Worm (Caenorhabditis elegans) whole organism, mixed stage, embryonic: Measurements from ENCODE around the gene fipr-14.

ENCODE experiments used
- bed-3 ChIP-seq: fragments of 200-800 bp; sonication (Bioruptor generic); optimal IDR thresholded peaks from 3 replicates; lab custom pipeline; 2018; ENCODE audit warnings: mild to moderate bottlenecking, missing genetic modification characterization, moderate library complexity, missing compliant biosample characterization
- blmp-1 ChIP-seq: fragments of 150-350 bp; optimal IDR thresholded peaks from 2 replicates; lab custom pipeline; 2014; ENCODE audit warnings: missing biosample characterization, missing genetic modification characterization
- ceh-39 ChIP-seq: fragments of 150-350 bp; optimal IDR thresholded peaks from 2 replicates; lab custom pipeline; 2014; ENCODE audit warnings: missing biosample characterization, missing genetic modification characterization
- ceh-43 ChIP-seq: fragments of 200-800 bp; sonication (Bioruptor generic); optimal IDR thresholded peaks from 2 replicates; lab custom pipeline; 2018; ENCODE audit warnings: mild to moderate bottlenecking, missing genetic modification characterization, moderate library complexity, missing compliant biosample characterization
- ceh-83 ChIP-seq: fragments of 200-800 bp; sonication (Bioruptor generic); optimal IDR thresholded peaks from 2 replicates; lab custom pipeline; 2018; ENCODE audit warnings: mild to moderate bottlenecking, missing genetic modification characterization, missing compliant biosample characterization
- ces-1 ChIP-seq: fragments of 150-350 bp; optimal IDR thresholded peaks from 2 replicates; lab custom pipeline; 2014; ENCODE audit warnings: missing biosample characterization, missing genetic modification reagents, missing genetic modification characterization
- cnd-1 ChIP-seq: fragments of 200-800 bp; sonication (Bioruptor generic); optimal IDR thresholded peaks from 2 replicates; lab custom pipeline; 2018; ENCODE audit warnings: mild to moderate bottlenecking, missing genetic modification characterization, missing compliant biosample characterization
- drap-1 ChIP-seq: fragments of 200-800 bp; sonication (Bioruptor generic); optimal IDR thresholded peaks from 3 replicates; lab custom pipeline; 2018; ENCODE audit warnings: mild to moderate bottlenecking, missing genetic modification characterization, missing compliant biosample characterization
- elt-1 ChIP-seq: sonication (generic microtip); optimal IDR thresholded peaks from 2 replicates; lab custom pipeline; 2017; ENCODE audit warnings: missing genetic modification characterization, mild to moderate bottlenecking, missing compliant biosample characterization, antibody characterized with exemption, moderate library complexity, borderline replicate concordance; ENCODE audit not compliant: insufficient read depth
- elt-3 ChIP-seq: fragments of 150-350 bp; optimal IDR thresholded peaks from 2 replicates; lab custom pipeline; 2014; ENCODE audit warnings: missing biosample characterization, missing genetic modification characterization
- flh-1 ChIP-seq: fragments of 200-800 bp; sonication (Bioruptor generic); optimal IDR thresholded peaks from 2 replicates; lab custom pipeline; 2018; ENCODE audit warnings: mild to moderate bottlenecking, missing genetic modification characterization, moderate library complexity, missing compliant biosample characterization
- ham-2 ChIP-seq: fragments of 200-800 bp; sonication (Bioruptor generic); optimal IDR thresholded peaks from 2 replicates; lab custom pipeline; 2018; ENCODE audit warnings: mild to moderate bottlenecking, missing genetic modification characterization, missing compliant biosample characterization
- lin-13 ChIP-seq: fragments of 150-350 bp; optimal IDR thresholded peaks from 2 replicates; lab custom pipeline; 2014; ENCODE audit warnings: missing biosample characterization, missing genetic modification characterization
- lin-32 ChIP-seq: fragments of 200-800 bp; sonication (Bioruptor generic); optimal IDR thresholded peaks from 2 replicates; lab custom pipeline; 2018; ENCODE audit warnings: mild to moderate bottlenecking, missing genetic modification characterization, missing compliant biosample characterization
- lsy-2 ChIP-seq: fragments of 150-350 bp; optimal IDR thresholded peaks from 2 replicates; lab custom pipeline; 2014; ENCODE audit warnings: missing biosample characterization, missing genetic modification characterization
- mab-5 ChIP-seq: fragments of 150-350 bp; optimal IDR thresholded peaks from 2 replicates; lab custom pipeline; 2014; ENCODE audit warnings: missing biosample characterization, missing genetic modification characterization
- mep-1 ChIP-seq: fragments of 150-350 bp; optimal IDR thresholded peaks from 2 replicates; lab custom pipeline; 2017; ENCODE audit warnings: missing biosample characterization, missing genetic modification reagents, missing genetic modification characterization, inconsistent platforms
- mls-2 ChIP-seq: sonication (generic microtip); optimal IDR thresholded peaks from 2 replicates; lab custom pipeline; 2016; ENCODE audit warnings: mild to moderate bottlenecking, missing genetic modification characterization, moderate library complexity, missing compliant biosample characterization
- nhr-12 ChIP-seq: fragments of 150-350 bp; optimal IDR thresholded peaks from 2 replicates; lab custom pipeline; 2014; ENCODE audit warnings: missing biosample characterization, missing genetic modification characterization
- nhr-2 ChIP-seq: fragments of 150-350 bp; optimal IDR thresholded peaks from 2 replicates; lab custom pipeline; 2014; ENCODE audit warnings: missing biosample characterization, missing genetic modification characterization
- nhr-237 ChIP-seq: fragments of 150-350 bp; optimal IDR thresholded peaks from 2 replicates; lab custom pipeline; 2014; ENCODE audit warnings: missing biosample characterization, missing genetic modification characterization
- nhr-28 ChIP-seq: fragments of 150-350 bp; optimal IDR thresholded peaks from 2 replicates; lab custom pipeline; 2014; ENCODE audit warnings: missing biosample characterization, missing genetic modification characterization
- nhr-76 ChIP-seq: sonication (generic microtip); optimal IDR thresholded peaks from 2 replicates; lab custom pipeline; 2017; ENCODE audit warnings: missing biosample characterization, missing genetic modification characterization
- pha-4 ChIP-seq: fragments of 150-350 bp; optimal IDR thresholded peaks from 2 replicates; lab custom pipeline; 2018; ENCODE audit warnings: missing biosample characterization, missing genetic modification reagents, missing genetic modification characterization
- sem-2 ChIP-seq: fragments of 200-800 bp; sonication (Bioruptor generic); optimal IDR thresholded peaks from 2 replicates; lab custom pipeline; 2018; ENCODE audit warnings: mild to moderate bottlenecking, missing genetic modification characterization, missing compliant biosample characterization
- snpc-4 ChIP-seq: fragments of 150-350 bp; optimal IDR thresholded peaks from 2 replicates; lab custom pipeline; 2014; ENCODE audit warnings: missing biosample characterization, missing genetic modification characterization
- sptf-1 ChIP-seq: sonication (generic microtip); optimal IDR thresholded peaks from 2 replicates; lab custom pipeline; 2017; ENCODE audit warnings: mild to moderate bottlenecking, missing genetic modification characterization, moderate library complexity, missing compliant biosample characterization
- tbx-8 ChIP-seq: fragments of 200-800 bp; sonication (Bioruptor generic); optimal IDR thresholded peaks from 2 replicates; lab custom pipeline; 2018; ENCODE audit warnings: mild to moderate bottlenecking, missing genetic modification characterization, moderate library complexity, missing compliant biosample characterization
- unc-120 ChIP-seq: sonication (generic microtip); optimal IDR thresholded peaks from 2 replicates; lab custom pipeline; 2017; ENCODE audit warnings: missing genetic modification characterization, missing compliant biosample characterization; ENCODE audit not compliant: poor library complexity, severe bottlenecking
- unc-39 ChIP-seq: fragments of 150-350 bp; optimal IDR thresholded peaks from 2 replicates; lab custom pipeline; 2014; ENCODE audit warnings: missing biosample characterization, missing genetic modification characterization
- unc-62 ChIP-seq: fragments of 150-350 bp; optimal IDR thresholded peaks from 2 replicates; lab custom pipeline; 2014; ENCODE audit warnings: missing biosample characterization, missing genetic modification reagents, missing genetic modification characterization
- zip-8 ChIP-seq: fragments of 150-350 bp; optimal IDR thresholded peaks from 2 replicates; lab custom pipeline; 2014; ENCODE audit warnings: missing biosample characterization, missing genetic modification characterization
- ztf-11 ChIP-seq: fragments of 150-350 bp; optimal IDR thresholded peaks from 2 replicates; lab custom pipeline; 2014; ENCODE audit warnings: missing biosample characterization, missing genetic modification characterization

The fipr-14 gene

DNA sequence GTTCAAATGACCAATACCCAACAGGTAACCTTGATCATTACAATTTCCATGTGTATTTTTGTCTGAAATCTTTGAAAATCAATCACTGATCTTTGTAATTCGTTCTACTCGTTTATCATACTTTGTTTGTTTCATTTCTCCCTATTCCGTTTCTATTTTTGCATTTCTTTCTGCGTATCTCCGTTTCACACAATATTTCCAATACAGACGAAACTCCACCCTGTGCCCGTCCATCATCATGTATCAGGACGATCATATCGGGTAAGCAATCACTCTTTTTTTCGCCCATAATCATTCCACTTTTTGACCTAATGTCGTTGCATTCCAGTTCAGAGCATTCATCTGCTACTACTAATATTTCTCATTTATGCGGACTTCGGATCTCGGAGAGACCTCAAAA, 32.8 kb downstream of the fipr-14 start, which contains the start of gene pyk-2:
Gene pyk-2, plus strand, starts transcription at position 206 of the 400 bp plus-strand sequence.
- TF ChIP-seq unc-120 = no peak
- no peak for TF ChIP-seq flh-1 (GFP tag; lab: Kevin White, UChicago)
- no peak for TF ChIP-seq lin-32 (GFP tag; lab: Kevin White, UChicago)
- no peak for TF ChIP-seq bed-3
- TF ChIP-seq ces-1 (GFP tag; lab: Kevin White, UChicago) = no peak
- TF ChIP-seq blmp-1 = no peak
- no peak for TF ChIP-seq lsy-2 (tag; lab: Kevin White, UChicago)
- TF ChIP-seq tbx-8 (GFP tag; lab: Kevin White, UChicago) = no peak
- no peak for TF ChIP-seq mep-1 (tag; lab: Kevin White, UChicago)
- TF ChIP-seq ceh-39 (tag; lab: Kevin White, UChicago) = no peak
- no peak for TF ChIP-seq mls-2
- TF ChIP-seq ceh-43 = no peak
- TF ChIP-seq nhr-237 (tag; lab: Kevin White, UChicago) = no peak
- TF ChIP-seq snpc-4 (tag; lab: Kevin White, UChicago) = no peak
- TF ChIP-seq ham-2 (GFP tag; lab: Kevin White, UChicago) = no peak
- no peak for TF ChIP-seq ceh-83 (GFP tag; lab: Kevin White, UChicago)
- no peak for TF ChIP-seq sptf-1 (tag; lab: Kevin White, UChicago)
- no peak for TF ChIP-seq ztf-11 (tag; lab: Kevin White, UChicago)
- TF ChIP-seq nhr-2 (tag; lab: Kevin White, UChicago) = no peak

DNA sequence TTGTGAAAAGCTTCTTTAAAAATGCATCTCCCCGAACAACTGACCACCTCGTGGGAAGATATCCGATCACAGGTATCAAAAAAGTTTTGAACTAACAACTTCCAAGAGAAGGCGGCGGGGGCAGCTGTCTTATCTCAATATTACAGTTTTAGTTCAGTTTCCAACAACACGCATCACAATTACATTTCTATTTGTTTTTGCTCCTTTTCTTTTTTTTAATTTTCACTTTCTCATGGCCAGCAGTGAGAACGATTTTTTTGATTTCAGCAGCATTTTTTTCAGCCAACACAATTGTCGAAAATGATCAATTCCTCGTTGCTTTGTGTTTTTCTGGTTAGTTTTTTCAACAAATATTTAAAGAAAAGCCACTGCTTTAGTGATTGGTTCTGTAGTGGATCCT, 36.1 kb downstream of the fipr-14 start, which contains the start of gene ZK593.2:
Gene ZK593.2, plus strand, starts transcription at position 301 of the 400 bp plus-strand sequence.
- TF ChIP-seq zip-8 (tag; lab: Kevin White, UChicago) (no peak), unc-39 (tag; lab: Kevin White, UChicago) (no peak), elt-3 (tag; lab: Kevin White, UChicago) (no peak), nhr-12 (tag; lab: Kevin White, UChicago) (no peak), lin-32 (GFP tag; lab: Kevin White, UChicago) (no peak), nhr-237 (tag; lab: Kevin White, UChicago) (no peak), mls-2 (no peak), nhr-76 (tag; lab: Kevin White, UChicago) (no peak), sem-2 (GFP tag; lab: Kevin White, UChicago) (no peak), blmp-1 (no peak), nhr-28 (tag; lab: Kevin White, UChicago) (no peak)

DNA sequence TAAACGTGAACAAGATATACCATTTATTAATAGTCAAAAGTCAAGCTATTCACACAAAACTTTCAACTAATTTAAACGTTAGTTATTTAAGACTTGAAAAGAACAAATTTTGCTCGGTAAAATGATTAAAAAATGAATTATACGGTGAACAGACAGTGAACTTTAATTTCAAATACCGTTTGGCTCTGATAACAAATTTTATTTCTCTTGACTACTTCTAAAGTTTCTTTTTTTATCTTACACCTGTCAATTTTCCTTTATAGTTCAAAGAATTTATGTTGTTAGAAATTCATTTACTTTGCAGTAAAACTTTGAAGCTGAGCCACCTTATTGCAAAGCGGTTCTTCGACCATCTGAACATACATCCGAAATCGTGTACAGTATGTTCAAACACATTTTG, 38.4 kb downstream of the fipr-14 start, which contains the start of gene ZK593.3:
Gene ZK593.3, plus strand, starts transcription at position 301 of the 400 bp plus-strand sequence.
- no peak for TF ChIP-seq pha-4 (tag; lab: Kevin White, UChicago)
- TF ChIP-seq bed-3 = no peak
- TF ChIP-seq mls-2 = no peak
- no peak for TF ChIP-seq elt-1 (tag; lab: Kevin White, UChicago)
- TF ChIP-seq tbx-8 (GFP tag; lab: Kevin White, UChicago) = no peak
- TF ChIP-seq lin-32 (GFP tag; lab: Kevin White, UChicago) = no peak
- TF ChIP-seq cnd-1 (tag; lab: Kevin White, UChicago) = no peak
- TF ChIP-seq nhr-12 (tag; lab: Kevin White, UChicago) = no peak
- no peak for TF ChIP-seq nhr-237 (tag; lab: Kevin White, UChicago)
- TF ChIP-seq flh-1 (GFP tag; lab: Kevin White, UChicago) = no peak
- no peak for TF ChIP-seq ceh-83 (GFP tag; lab: Kevin White, UChicago)
- TF ChIP-seq ces-1 (GFP tag; lab: Kevin White, UChicago) = no peak
- no peak for TF ChIP-seq blmp-1
- TF ChIP-seq nhr-28 (tag; lab: Kevin White, UChicago) = no peak
- TF ChIP-seq mep-1 (tag; lab: Kevin White, UChicago) = no peak
- TF ChIP-seq drap-1 = no peak
- no peak for TF ChIP-seq ceh-39 (tag; lab: Kevin White, UChicago)
- no peak for TF ChIP-seq elt-3 (tag; lab: Kevin White, UChicago)

DNA sequence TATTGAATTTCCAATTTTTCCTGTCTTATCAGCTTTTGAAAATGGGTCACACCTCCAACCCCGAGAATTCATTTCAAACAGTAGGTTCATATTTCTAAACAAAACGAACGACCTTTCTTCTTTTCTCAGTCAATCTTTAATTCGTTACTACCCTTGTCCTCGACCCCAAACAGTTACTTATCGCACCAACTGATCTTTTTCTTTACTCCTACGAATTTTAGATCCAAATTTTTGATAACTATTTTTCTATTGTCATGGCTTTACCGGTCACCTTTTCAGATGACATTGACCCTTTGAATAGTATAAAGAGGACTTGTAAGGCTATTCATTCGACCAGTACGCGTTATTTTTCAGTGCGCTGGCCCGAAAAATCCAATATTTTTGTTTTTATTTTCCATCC, 39.2 kb downstream of the fipr-14 start:
- TF ChIP-seq ceh-39 (tag; lab: Kevin White, UChicago) (no peak), lin-13 (tag; lab: Kevin White, UChicago) (no peak), nhr-2 (tag; lab: Kevin White, UChicago) (no peak), mab-5 (tag; lab: Kevin White, UChicago) (no peak), ztf-11 (tag; lab: Kevin White, UChicago) (no peak), bed-3 (no peak), unc-120 (no peak), elt-3 (tag; lab: Kevin White, UChicago) (no peak), sem-2 (GFP tag; lab: Kevin White, UChicago) (no peak), ces-1 (GFP tag; lab: Kevin White, UChicago) (no peak), unc-62 (GFP tag; lab: Kevin White, UChicago) (no peak), lsy-2 (tag; lab: Kevin White, UChicago) (no peak), zip-8 (tag; lab: Kevin White, UChicago) (no peak), nhr-237 (tag; lab: Kevin White, UChicago) (no peak), nhr-76 (tag; lab: Kevin White, UChicago) (no peak), drap-1 (no peak), lin-32 (GFP tag; lab: Kevin White, UChicago) (no peak), unc-39 (tag; lab: Kevin White, UChicago) (no peak), pha-4 (tag; lab: Kevin White, UChicago) (no peak), flh-1 (GFP tag; lab: Kevin White, UChicago) (no peak)
